In the genomic region with DNA sequence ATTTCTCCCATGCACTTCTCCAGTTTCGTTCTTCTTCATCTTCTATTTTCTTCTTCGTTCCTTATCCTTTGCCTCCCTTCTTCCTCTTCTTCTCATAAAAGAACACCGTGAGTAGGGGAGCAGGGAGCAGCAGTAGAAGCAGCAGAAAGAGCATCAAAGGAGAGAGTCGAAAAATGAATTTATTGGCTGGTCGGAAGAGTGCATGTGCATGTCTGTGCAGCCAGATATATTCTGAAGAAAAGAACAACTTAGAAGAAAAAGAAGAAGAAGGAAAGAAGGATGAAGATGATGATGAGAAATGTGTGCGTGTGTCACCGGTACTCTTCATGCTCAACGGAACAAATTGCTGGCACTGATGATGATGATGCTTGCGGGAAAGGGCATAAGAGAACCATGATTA, we compare ENCODE assay signal across 6 worm cellular contexts.
TF ChIP-seq lines count a peak whose summit lies in the region.

No protein-coding gene starts in this region.

TF ChIP-seq in whole organism, L1 larva, 84 proteins besides CTCF, POLR2A, EP300 and RAD21 (continues in another document):
- TF ChIP-seq vab-15 (tag; optimal IDR thresholded peaks at IDR 0.05; lab: Kevin White, UChicago) (no peak), ceh-8 (GFP tag; optimal IDR thresholded peaks at IDR 0.05; lab: Kevin White, UChicago) (no peak), aly-2 (tag; optimal IDR thresholded peaks at IDR 0.05; lab: Kevin White, UChicago) (no peak), lin-35 (GFP tag; optimal IDR thresholded peaks at IDR 0.05; lab: Kevin White, UChicago) (no peak), lin-14 (GFP tag; optimal IDR thresholded peaks at IDR 0.05; lab: Kevin White, UChicago) (peak; percentile 62), tlp-1 (tag; optimal IDR thresholded peaks at IDR 0.05; lab: Kevin White, UChicago) (no peak), ces-1 (GFP tag; optimal IDR thresholded peaks at IDR 0.05; lab: Kevin White, UChicago) (no peak), pqm-1 (tag; optimal IDR thresholded peaks at IDR 0.05; lab: Kevin White, UChicago) (no peak), elt-2 (tag; optimal IDR thresholded peaks at IDR 0.05; lab: Kevin White, UChicago) (no peak), nhr-11 (tag; optimal IDR thresholded peaks at IDR 0.05; lab: Kevin White, UChicago) (no peak), lsy-2 (tag; optimal IDR thresholded peaks at IDR 0.05; lab: Kevin White, UChicago) (no peak), swsn-7 (tag; optimal IDR thresholded peaks at IDR 0.05; lab: Kevin White, UChicago) (no peak), fos-1 (tag; optimal IDR thresholded peaks at IDR 0.05; lab: Kevin White, UChicago) (no peak), fkh-10 (GFP tag; optimal IDR thresholded peaks at IDR 0.05; lab: Kevin White, UChicago) (peak; percentile 39), Y116A8C.19 (tag; optimal IDR thresholded peaks at IDR 0.05; lab: Kevin White, UChicago; ENCODE audit: borderline replicate concordance) (no peak)

TF ChIP-seq in whole organism, L2 larva, 48 proteins besides CTCF, POLR2A, EP300 and RAD21:
- no peak for TF ChIP-seq ceh-82 (tag; optimal IDR thresholded peaks at IDR 0.05; lab: Kevin White, UChicago)
- peak; percentile 60 for TF ChIP-seq C34F6.9 (tag; optimal IDR thresholded peaks at IDR 0.05; lab: Kevin White, UChicago)
- peak; percentile 58 for TF ChIP-seq zag-1 (tag; optimal IDR thresholded peaks at IDR 0.05; lab: Kevin White, UChicago)
- peak in 1 of 2 experiments; percentile 31 for TF ChIP-seq mdl-1 (tag; optimal IDR thresholded peaks at IDR 0.05; lab: Kevin White, UChicago)
- peak; percentile 52 for TF ChIP-seq unc-55 (GFP tag; optimal IDR thresholded peaks at IDR 0.05; lab: Kevin White, UChicago)
- TF ChIP-seq sma-9 (GFP tag; optimal IDR thresholded peaks at IDR 0.05; lab: Kevin White, UChicago), result peak; percentile 36
- no peak for TF ChIP-seq sma-9 (tag; optimal IDR thresholded peaks at IDR 0.05; lab: Kevin White, UChicago)
- peak; percentile 9 for TF ChIP-seq fos-1 (tag; optimal IDR thresholded peaks at IDR 0.05; lab: Kevin White, UChicago)
- TF ChIP-seq F13H6.1 (tag; optimal IDR thresholded peaks at IDR 0.05; lab: Kevin White, UChicago), result peak; percentile 9
- no peak for TF ChIP-seq lin-13 (GFP tag; optimal IDR thresholded peaks at IDR 0.05; lab: Kevin White, UChicago)
- no peak for TF ChIP-seq lin-39 (tag; optimal IDR thresholded peaks at IDR 0.05; lab: Kevin White, UChicago)

TF ChIP-seq in whole organism, L3 larva, 47 proteins besides CTCF, POLR2A, EP300 and RAD21 (continues in another document):
- TF ChIP-seq fkh-2 (tag; optimal IDR thresholded peaks at IDR 0.05; lab: Kevin White, UChicago) (no peak), hmg-11 (tag; optimal IDR thresholded peaks at IDR 0.05; lab: Kevin White, UChicago) (peak; percentile 26), ceh-82 (tag; optimal IDR thresholded peaks at IDR 0.05; lab: Kevin White, UChicago) (no peak), mdl-1 (tag; optimal IDR thresholded peaks at IDR 0.05; lab: Kevin White, UChicago) (no peak), eor-1 (tag; optimal IDR thresholded peaks at IDR 0.05; lab: Kevin White, UChicago) (no peak), fos-1 (tag; optimal IDR thresholded peaks at IDR 0.05; lab: Kevin White, UChicago) (no peak), pha-4 (tag; optimal IDR thresholded peaks at IDR 0.05; lab: Kevin White, UChicago) (no peak), nhr-76 (tag; optimal IDR thresholded peaks at IDR 0.05; lab: Kevin White, UChicago) (no peak), ceh-16 (tag; optimal IDR thresholded peaks at IDR 0.05; lab: Kevin White, UChicago) (no peak), fkh-10 (GFP tag; optimal IDR thresholded peaks at IDR 0.05; lab: Kevin White, UChicago) (peak; percentile 68), nfya-1 (tag; optimal IDR thresholded peaks at IDR 0.05; lab: Kevin White, UChicago; ENCODE audit: insufficient read depth) (peak; percentile 66), nhr-12 (tag; optimal IDR thresholded peaks at IDR 0.05; lab: Kevin White, UChicago) (no peak), ZK546.5 (tag; optimal IDR thresholded peaks at IDR 0.05; lab: Kevin White, UChicago) (no peak), lin-39 (tag; optimal IDR thresholded peaks at IDR 0.05; lab: Kevin White, UChicago) (peak; percentile 64), ztf-11 (tag; optimal IDR thresholded peaks at IDR 0.05; lab: Kevin White, UChicago) (no peak), snpc-4 (tag; optimal IDR thresholded peaks at IDR 0.05; lab: Kevin White, UChicago) (peak; percentile 41), nhr-77 (tag; optimal IDR thresholded peaks at IDR 0.05; lab: Kevin White, UChicago) (no peak)

TF ChIP-seq in whole organism, L4 larva, 104 proteins besides CTCF, POLR2A, EP300 and RAD21 (continues in another document):
- TF ChIP-seq fkh-10 (GFP tag; optimal IDR thresholded peaks at IDR 0.05; lab: Kevin White, UChicago) (peak; percentile 61), nhr-10 (tag; optimal IDR thresholded peaks at IDR 0.05; lab: Kevin White, UChicago) (no peak), ztf-7 (tag; optimal IDR thresholded peaks at IDR 0.05; lab: Kevin White, UChicago) (no peak), hlh-30 (tag; optimal IDR thresholded peaks at IDR 0.05; lab: Kevin White, UChicago; ENCODE audit: insufficient read depth) (peak; percentile 20), nhr-28 (tag; optimal IDR thresholded peaks at IDR 0.05; lab: Kevin White, UChicago) (no peak), nhr-6 (tag; optimal IDR thresholded peaks at IDR 0.05; lab: Kevin White, UChicago) (no peak), ama-1 (optimal IDR thresholded peaks at IDR 0.05; lab: Kevin White, UChicago) (no peak), mep-1 (tag; optimal IDR thresholded peaks at IDR 0.05; lab: Kevin White, UChicago) (peak; percentile 65), nhr-77 (tag; optimal IDR thresholded peaks at IDR 0.05; lab: Kevin White, UChicago) (no peak), lin-39 (tag; optimal IDR thresholded peaks at IDR 0.05; lab: Kevin White, UChicago) (peak; percentile 15), lin-1 (GFP tag; IDR thresholded peaks at IDR 0.05; lab: Robert Waterston, UW) (no peak), aha-1 (tag; lab: Kevin White, UChicago) (peak; percentile 72), lsy-2 (tag; optimal IDR thresholded peaks at IDR 0.05; lab: Kevin White, UChicago) (peak in 1 of 2 experiments; percentile 12), mes-2 (tag; optimal IDR thresholded peaks at IDR 0.05; lab: Kevin White, UChicago; ENCODE audit: poor library complexity, severe bottlenecking) (no peak), lin-38 (GFP tag; IDR thresholded peaks at IDR 0.05; lab: Robert Waterston, UW) (no peak), hmg-1.1 (GFP tag; IDR thresholded peaks at IDR 0.05; lab: Robert Waterston, UW) (0 out of 2 replicates have a peak, but pooled peaks have one; percentile 10), fos-1 (tag; optimal IDR thresholded peaks at IDR 0.05; lab: Kevin White, UChicago) (no peak)

TF ChIP-seq in whole organism, mixed stage, embryonic, 35 proteins besides CTCF, POLR2A, EP300 and RAD21:
- no peak for TF ChIP-seq nhr-12 (tag; optimal IDR thresholded peaks at IDR 0.05; lab: Kevin White, UChicago)
- peak; percentile 50 for TF ChIP-seq ces-1 (GFP tag; optimal IDR thresholded peaks at IDR 0.05; lab: Kevin White, UChicago)

TF ChIP-seq in whole organism, young adult, 124 proteins besides CTCF, POLR2A, EP300 and RAD21:
- TF ChIP-seq T07F8.4 (tag; optimal IDR thresholded peaks at IDR 0.05; lab: Kevin White, UChicago) (no peak), K12H6.12 (tag; optimal IDR thresholded peaks at IDR 0.05; lab: Kevin White, UChicago) (peak; percentile 16)
